Fruit fly (Drosophila melanogaster): ENCODE data around the gene hth.
A peak's percentile ranks its signal among the peaks of the same experiment; 100 is the strongest.

hth gene

dm6 chr3R:10629973-10630372 lies 9.4 kb downstream of the hth start:
- no peak for TF ChIP-seq usp (GFP tag; optimal IDR thresholded peaks at IDR 0.05)
- TF ChIP-seq pan (optimal IDR thresholded peaks at IDR 0.05), result no peak
- TF ChIP-seq CG8478 (optimal IDR thresholded peaks at IDR 0.05), result no peak
- TF ChIP-seq Dll (optimal IDR thresholded peaks at IDR 0.05), result no peak
- no peak for TF ChIP-seq psq (optimal IDR thresholded peaks at IDR 0.05)
- no peak for TF ChIP-seq EcR (GFP tag; optimal IDR thresholded peaks at IDR 0.05)

- no peak for TF ChIP-seq CG8478 (optimal IDR thresholded peaks at IDR 0.05)
These were observed 11.1 kb downstream of the hth start for dm6 chr3R:10628234-10628633.

dm6 chr3R:10626556-10627121 lies 12.7 kb downstream of the hth start:
- no peak for TF ChIP-seq pan (optimal IDR thresholded peaks at IDR 0.05)
- no peak for TF ChIP-seq CG8478 (optimal IDR thresholded peaks at IDR 0.05)

- TF ChIP-seq EcR (GFP tag; optimal IDR thresholded peaks at IDR 0.05) (no peak), Dll (optimal IDR thresholded peaks at IDR 0.05) (no peak), CG8478 (optimal IDR thresholded peaks at IDR 0.05) (no peak), psq (optimal IDR thresholded peaks at IDR 0.05) (no peak), usp (GFP tag; optimal IDR thresholded peaks at IDR 0.05) (no peak), pan (optimal IDR thresholded peaks at IDR 0.05) (no peak)
These were observed 13.3 kb downstream of the hth start for dm6 chr3R:10626066-10626465.

- TF ChIP-seq usp (GFP tag; optimal IDR thresholded peaks at IDR 0.05) (no peak), pan (optimal IDR thresholded peaks at IDR 0.05) (no peak), EcR (GFP tag; optimal IDR thresholded peaks at IDR 0.05) (no peak), Dll (optimal IDR thresholded peaks at IDR 0.05) (no peak), CG8478 (optimal IDR thresholded peaks at IDR 0.05) (no peak), psq (optimal IDR thresholded peaks at IDR 0.05) (no peak)
These were observed 15.1 kb downstream of the hth start for dm6 chr3R:10624150-10624804.

DNA sequence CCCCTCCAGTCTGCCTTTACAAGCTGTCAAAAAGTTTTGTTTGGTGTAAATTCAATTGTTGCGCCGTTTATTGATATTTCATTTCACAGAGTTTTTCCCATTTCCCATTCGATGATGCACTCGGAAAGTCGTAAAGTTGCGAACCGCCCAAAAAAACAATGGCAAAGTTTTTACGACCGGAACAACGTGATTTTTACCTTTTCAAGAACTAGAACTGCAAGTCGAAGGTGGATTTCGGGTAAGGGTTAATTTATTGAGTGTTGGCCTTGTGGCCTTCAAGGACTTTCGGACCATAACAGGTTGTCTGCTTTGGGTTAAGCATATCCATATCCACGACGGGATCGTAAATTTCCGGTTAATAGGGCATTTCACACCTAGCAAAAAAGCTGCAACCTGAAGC lies 15.7 kb downstream of the hth start:
- TF ChIP-seq Dll (optimal IDR thresholded peaks at IDR 0.05) (no peak), CG8478 (optimal IDR thresholded peaks at IDR 0.05) (no peak), pan (optimal IDR thresholded peaks at IDR 0.05) (no peak), usp (GFP tag; optimal IDR thresholded peaks at IDR 0.05) (no peak), EcR (GFP tag; optimal IDR thresholded peaks at IDR 0.05) (no peak), psq (optimal IDR thresholded peaks at IDR 0.05) (no peak)

dm6 chr3R:10622151-10622550 lies 17.2 kb downstream of the hth start:
- TF ChIP-seq CG8478 (optimal IDR thresholded peaks at IDR 0.05) (peak; percentile 72), psq (optimal IDR thresholded peaks at IDR 0.05) (no peak), pan (optimal IDR thresholded peaks at IDR 0.05) (no peak), EcR (GFP tag; optimal IDR thresholded peaks at IDR 0.05) (peak in 1 of 2 experiments; percentile 46), Dll (optimal IDR thresholded peaks at IDR 0.05) (no peak), usp (GFP tag; optimal IDR thresholded peaks at IDR 0.05) (no peak)

dm6 chr3R:10618832-10619231 lies 20.5 kb downstream of the hth start:
- no peak for TF ChIP-seq usp (GFP tag; optimal IDR thresholded peaks at IDR 0.05)
- no peak for TF ChIP-seq CG8478 (optimal IDR thresholded peaks at IDR 0.05)
- no peak for TF ChIP-seq pan (optimal IDR thresholded peaks at IDR 0.05)
- TF ChIP-seq Dll (optimal IDR thresholded peaks at IDR 0.05), result no peak
- TF ChIP-seq psq (optimal IDR thresholded peaks at IDR 0.05), result no peak
- TF ChIP-seq EcR (GFP tag; optimal IDR thresholded peaks at IDR 0.05), result no peak

DNA sequence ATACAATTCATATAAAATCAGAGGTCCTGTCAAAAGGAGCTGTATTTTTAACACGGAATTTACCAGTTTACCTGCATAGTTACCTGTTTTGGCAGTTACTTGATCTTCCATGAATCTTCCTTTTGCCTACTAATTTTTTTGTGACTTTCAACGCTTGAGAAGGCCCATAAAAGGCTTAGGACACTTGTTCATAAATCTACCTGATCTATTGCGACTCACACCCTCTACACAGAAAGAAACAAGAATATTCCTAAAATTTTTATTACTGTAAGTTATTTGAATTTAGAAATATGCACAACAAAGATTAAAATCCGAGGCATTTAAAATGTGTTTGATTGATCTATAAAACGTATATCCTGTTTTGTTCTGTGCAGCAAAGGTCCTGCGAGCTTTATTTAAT lies 21.7 kb downstream of the hth start:
- TF ChIP-seq usp (GFP tag; optimal IDR thresholded peaks at IDR 0.05) (no peak), Dll (optimal IDR thresholded peaks at IDR 0.05) (no peak), pan (optimal IDR thresholded peaks at IDR 0.05) (no peak), psq (optimal IDR thresholded peaks at IDR 0.05) (no peak), CG8478 (optimal IDR thresholded peaks at IDR 0.05) (no peak), EcR (GFP tag; optimal IDR thresholded peaks at IDR 0.05) (no peak)

DNA sequence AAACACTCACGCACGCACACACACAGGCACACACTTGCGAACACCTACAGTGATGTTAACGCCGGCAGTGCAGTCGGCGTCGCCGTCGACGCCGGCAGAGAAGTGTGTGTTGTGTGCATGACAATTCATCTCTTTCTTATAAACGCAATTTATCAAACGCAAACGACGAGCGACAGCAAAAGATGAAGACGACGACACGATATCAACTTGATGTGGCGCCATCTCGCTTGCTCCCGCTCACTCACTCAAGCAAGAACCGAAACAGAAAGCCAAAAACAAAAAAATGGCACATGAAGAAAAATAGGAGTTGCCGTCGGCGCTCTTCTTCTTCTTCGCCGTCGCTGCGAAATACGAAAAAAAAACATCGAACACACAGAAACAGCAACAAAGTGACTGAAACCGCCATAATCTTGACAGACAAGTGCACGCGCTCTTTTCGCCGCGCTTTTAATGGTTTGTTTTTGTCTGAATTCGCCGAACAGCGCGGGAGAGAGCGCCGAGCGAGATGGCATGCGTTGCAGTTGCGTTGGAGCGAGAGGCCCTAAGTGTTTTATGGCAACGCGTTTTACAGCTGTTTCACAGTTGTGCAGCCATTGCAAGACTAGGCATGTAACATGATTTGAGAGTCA lies 22.5 kb downstream of the hth start:
- TF ChIP-seq usp (GFP tag; optimal IDR thresholded peaks at IDR 0.05) (no peak), CG8478 (optimal IDR thresholded peaks at IDR 0.05) (peak; percentile 91), Dll (optimal IDR thresholded peaks at IDR 0.05) (peak; percentile 17)

- TF ChIP-seq CG8478 (optimal IDR thresholded peaks at IDR 0.05) (peak; percentile 97), usp (GFP tag; optimal IDR thresholded peaks at IDR 0.05) (no peak), EcR (GFP tag; optimal IDR thresholded peaks at IDR 0.05) (no peak), Dll (optimal IDR thresholded peaks at IDR 0.05) (peak; percentile 75), psq (optimal IDR thresholded peaks at IDR 0.05) (no peak), pan (optimal IDR thresholded peaks at IDR 0.05) (no peak)
These were observed 25.1 kb downstream of the hth start for dm6 chr3R:10614006-10614895.

- TF ChIP-seq usp (GFP tag; optimal IDR thresholded peaks at IDR 0.05), result no peak
- no peak for TF ChIP-seq Dll (optimal IDR thresholded peaks at IDR 0.05)
- no peak for TF ChIP-seq psq (optimal IDR thresholded peaks at IDR 0.05)
- TF ChIP-seq CG8478 (optimal IDR thresholded peaks at IDR 0.05), result no peak
- TF ChIP-seq pan (optimal IDR thresholded peaks at IDR 0.05), result no peak
- TF ChIP-seq EcR (GFP tag; optimal IDR thresholded peaks at IDR 0.05), result no peak
These were observed 27.5 kb downstream of the hth start for dm6 chr3R:10611861-10612260.
